Fruit fly (Drosophila melanogaster): ENCODE data around the gene CG15741.

DNA sequence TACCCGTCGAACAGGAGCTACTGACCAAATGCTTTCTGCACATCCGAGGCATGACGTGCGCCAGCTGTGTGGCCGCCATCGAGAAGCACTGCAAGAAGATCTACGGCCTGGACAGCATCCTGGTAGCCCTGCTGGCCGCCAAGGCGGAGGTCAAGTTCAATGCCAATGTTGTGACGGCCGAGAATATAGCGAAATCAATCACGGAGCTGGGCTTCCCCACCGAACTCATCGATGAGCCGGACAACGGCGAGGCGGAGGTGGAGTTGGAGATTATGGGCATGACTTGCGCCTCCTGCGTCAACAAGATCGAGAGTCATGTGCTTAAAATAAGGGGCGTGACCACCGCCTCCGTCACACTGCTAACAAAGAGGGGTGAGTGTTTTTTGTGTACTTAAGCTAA lies 18.1 kb upstream of the CG15741 start:
- TF ChIP-seq CG7045 (GFP tag; optimal IDR thresholded peaks at IDR 0.05) (no peak), tj (GFP tag; optimal IDR thresholded peaks at IDR 0.05) (no peak), cic (GFP tag; optimal IDR thresholded peaks at IDR 0.05) (no peak), Crg-1 (GFP tag; optimal IDR thresholded peaks at IDR 0.05) (no peak), CG7101 (tag; optimal IDR thresholded peaks at IDR 0.05) (no peak), CG11617 (GFP tag; optimal IDR thresholded peaks at IDR 0.05) (no peak)
